Fruit fly (Drosophila melanogaster) whole organism, adult: ENCODE data around the gene CG43750.

Experiments
- CG11617 ChIP-seq: fragments of 200-800 bp; sonication (Bioruptor generic); optimal IDR thresholded peaks from 2 replicates; lab custom pipeline; 2017; ENCODE audit warnings: mild to moderate bottlenecking, missing biosample characterization, missing genetic modification reagents, missing genetic modification characterization
- CG12768 ChIP-seq: fragments of 200-800 bp; sonication (Bioruptor generic); optimal IDR thresholded peaks from 2 replicates; lab custom pipeline; 2017; ENCODE audit warnings: missing biosample characterization, missing genetic modification characterization, mild to moderate bottlenecking, moderate library complexity, missing genetic modification reagents
- CG14711 ChIP-seq: fragments of 200-800 bp; sonication (Bioruptor generic); optimal IDR thresholded peaks from 2 replicates; lab custom pipeline; 2018; ENCODE audit warnings: missing biosample characterization, mild to moderate bottlenecking, missing genetic modification characterization, moderate library complexity
- CG1620 ChIP-seq: fragments of 200-800 bp; sonication (Bioruptor generic); optimal IDR thresholded peaks from 2 replicates; lab custom pipeline; 2016; ENCODE audit warnings: missing biosample characterization, missing genetic modification characterization
- CG33017 ChIP-seq: fragments of 200-800 bp; sonication (Bioruptor generic); optimal IDR thresholded peaks from 2 replicates; lab custom pipeline; 2018; ENCODE audit warnings: missing biosample characterization, mild to moderate bottlenecking, missing genetic modification characterization, moderate library complexity
- CG5204 ChIP-seq: fragments of 200-800 bp; sonication (Bioruptor generic); optimal IDR thresholded peaks from 2 replicates; lab custom pipeline; 2016; ENCODE audit warnings: missing biosample characterization, missing genetic modification characterization
- CG7045 ChIP-seq: fragments of 200-800 bp; sonication (Bioruptor generic); optimal IDR thresholded peaks from 2 replicates; lab custom pipeline; 2017; ENCODE audit warnings: missing biosample characterization, mild to moderate bottlenecking, missing genetic modification characterization
- CG7101 ChIP-seq: fragments of 200-800 bp; sonication (Bioruptor generic); optimal IDR thresholded peaks from 2 replicates; lab custom pipeline; 2018; ENCODE audit warnings: missing biosample characterization, mild to moderate bottlenecking, missing genetic modification characterization, moderate library complexity
- Clk ChIP-seq: fragments of 200-800 bp; sonication (Bioruptor generic); optimal IDR thresholded peaks from 2 replicates; lab custom pipeline; 2017; ENCODE audit warnings: missing biosample characterization, missing genetic modification characterization
- Crg-1 ChIP-seq: fragments of 200-800 bp; sonication (Bioruptor generic); optimal IDR thresholded peaks from 2 replicates; lab custom pipeline; 2016; ENCODE audit warnings: missing biosample characterization, missing genetic modification characterization
- Hr96 ChIP-seq: fragments of 200-800 bp; sonication (Bioruptor generic); optimal IDR thresholded peaks from 2 replicates; lab custom pipeline; 2016; ENCODE audit warnings: missing biosample characterization, missing genetic modification characterization
- Mnt ChIP-seq: fragments of 200-800 bp; sonication (Bioruptor generic); optimal IDR thresholded peaks from 2 replicates; lab custom pipeline; 2016; ENCODE audit warnings: missing biosample characterization, mild to moderate bottlenecking, missing genetic modification characterization
- bab1 ChIP-seq: fragments of 200-800 bp; sonication (Bioruptor generic); optimal IDR thresholded peaks from 3 replicates; lab custom pipeline; 2019; ENCODE audit warnings: missing biosample characterization, mild to moderate bottlenecking, missing genetic modification characterization, moderate library complexity
- cic ChIP-seq: fragments of 200-800 bp; sonication (Bioruptor generic); optimal IDR thresholded peaks from 2 replicates; lab custom pipeline; 2017; ENCODE audit warnings: missing biosample characterization, mild to moderate bottlenecking, missing genetic modification characterization, moderate library complexity
- cnc ChIP-seq, 2 experiments: fragments of >200 bp; optimal IDR thresholded peaks; 2 replicates each; lab custom pipeline; 2017
- kay ChIP-seq: fragments of 200-800 bp; sonication (Bioruptor generic); peaks from one replicate; lab custom pipeline; 2016; ENCODE audit warnings: missing biosample characterization, missing genetic modification characterization, borderline replicate concordance
- ovo ChIP-seq: fragments of 200-800 bp; sonication (Bioruptor generic); optimal IDR thresholded peaks from 2 replicates; lab custom pipeline; 2016; ENCODE audit warnings: missing biosample characterization, missing genetic modification characterization
- pad ChIP-seq: fragments of 200-800 bp; sonication (Bioruptor generic); optimal IDR thresholded peaks from 3 replicates; lab custom pipeline; 2017; ENCODE audit warnings: missing biosample characterization, missing genetic modification characterization, mild to moderate bottlenecking, moderate library complexity, missing genetic modification reagents
- tj ChIP-seq: fragments of 200-800 bp; sonication (Bioruptor generic); optimal IDR thresholded peaks from 3 replicates; lab custom pipeline; 2017; ENCODE audit warnings: missing biosample characterization, mild to moderate bottlenecking, missing genetic modification characterization, moderate library complexity
- toe ChIP-seq: fragments of 200-800 bp; sonication (Bioruptor generic); optimal IDR thresholded peaks from 2 replicates; lab custom pipeline; 2016; ENCODE audit warnings: missing biosample characterization, missing genetic modification characterization

CG43750 gene

DNA sequence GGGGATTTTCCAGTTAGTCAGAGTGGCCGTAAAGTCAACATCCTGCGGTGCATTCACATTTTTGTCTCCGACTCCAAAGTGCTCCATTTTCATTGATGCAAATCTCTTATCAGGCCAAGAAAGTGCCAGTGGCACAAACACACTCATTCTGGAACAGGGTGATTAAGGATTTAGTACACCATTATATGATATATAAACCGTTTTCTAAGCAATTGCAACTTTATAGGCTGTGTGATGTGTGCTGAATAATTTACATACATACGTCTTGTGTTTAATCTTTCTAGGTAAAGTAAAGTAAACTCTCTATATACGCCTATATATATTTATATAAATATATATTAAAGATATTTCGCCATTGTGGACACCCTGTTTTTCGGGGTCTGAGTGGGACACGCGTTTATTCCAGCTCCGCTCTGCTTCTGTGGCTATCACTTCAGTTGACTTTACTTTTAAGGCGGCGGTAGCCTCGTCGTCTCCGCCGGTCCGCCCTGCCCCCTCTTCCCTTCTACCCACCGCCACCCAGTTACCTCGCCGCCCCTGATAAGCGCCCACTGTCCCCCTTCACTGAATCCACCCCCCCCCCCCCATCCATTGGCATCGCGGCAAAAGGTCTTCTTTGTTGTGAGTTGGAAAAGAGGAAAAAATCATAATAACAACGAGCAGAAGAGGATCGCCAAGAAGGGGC lies 42.5 kb upstream of the CG43750 start:
- TF ChIP-seq CG11617 (no peak), CG14711 (tag; lab: Kevin White, UChicago) (no peak), cic (GFP tag; lab: Kevin White, UChicago) (no peak)

DNA sequence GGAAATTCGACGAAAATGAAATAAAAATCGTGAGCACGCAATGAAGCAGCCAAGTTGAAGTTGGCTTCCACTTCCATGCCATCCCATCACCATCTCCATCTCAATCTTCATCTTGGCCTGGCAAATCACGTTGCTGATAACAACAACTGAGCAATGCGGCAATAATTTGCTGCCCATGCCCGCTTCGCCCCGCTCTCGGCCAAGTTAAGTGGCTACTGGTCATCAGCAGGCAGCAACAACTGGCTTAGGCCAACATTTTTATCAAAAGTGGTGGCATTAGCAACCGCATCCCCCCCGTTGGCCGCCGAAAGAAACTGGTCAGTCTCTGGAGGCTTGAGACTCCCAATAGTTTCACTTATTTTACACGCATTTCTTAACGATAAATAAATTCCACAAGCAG lies 39.8 kb upstream of the CG43750 start:
- TF ChIP-seq pad (GFP tag; lab: Kevin White, UChicago) = no peak
- TF ChIP-seq CG7045 (GFP tag; lab: Kevin White, UChicago) = no peak
- no peak for TF ChIP-seq toe (GFP tag; lab: Kevin White, UChicago)
- no peak for TF ChIP-seq CG7101 (tag; lab: Kevin White, UChicago)
- no peak for TF ChIP-seq ovo (GFP tag; lab: Kevin White, UChicago)
- TF ChIP-seq CG1620 (GFP tag; lab: Kevin White, UChicago) = no peak
- TF ChIP-seq Clk (GFP tag; lab: Kevin White, UChicago) = no peak
- TF ChIP-seq Hr96 (GFP tag; lab: Kevin White, UChicago) = no peak
- TF ChIP-seq Crg-1 (GFP tag; lab: Kevin White, UChicago) = no peak
- no peak for TF ChIP-seq CG12768
- no peak for TF ChIP-seq CG11617
- no peak for TF ChIP-seq CG14711 (tag; lab: Kevin White, UChicago)
- TF ChIP-seq CG33017 = no peak
- TF ChIP-seq bab1 (GFP tag; lab: Kevin White, UChicago) = no peak
- TF ChIP-seq cic (GFP tag; lab: Kevin White, UChicago) = no peak
- no peak for TF ChIP-seq tj (GFP tag; lab: Kevin White, UChicago)
- TF ChIP-seq cnc (optimal IDR thresholded peaks at IDR 0.05; lab: Kevin White, UChicago) = no peak
- no peak for TF ChIP-seq CG5204 (GFP tag; lab: Kevin White, UChicago)
- no peak for TF ChIP-seq kay (GFP tag; lab: Kevin White, UChicago)
- TF ChIP-seq Mnt (GFP tag; lab: Kevin White, UChicago) = no peak

DNA sequence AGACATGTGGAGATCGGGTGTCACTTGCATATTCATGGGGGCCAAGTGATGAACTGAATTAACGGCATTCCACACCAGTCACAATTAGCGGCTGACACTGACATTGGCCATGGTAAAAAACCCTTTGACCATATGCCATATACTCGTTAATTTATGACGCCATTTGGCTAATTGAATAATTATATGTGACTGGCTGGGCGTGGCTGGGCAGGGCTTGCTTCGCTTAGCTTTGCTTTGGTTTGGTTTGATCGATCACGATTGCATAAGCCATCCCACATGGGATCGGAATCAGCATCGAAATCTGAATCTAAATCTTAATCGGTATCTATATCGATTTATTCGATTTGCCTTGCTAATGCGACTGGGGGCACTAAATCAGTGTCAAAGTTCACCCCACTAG lies 39.1 kb upstream of the CG43750 start:
- TF ChIP-seq kay (GFP tag; lab: Kevin White, UChicago) (peak; percentile 52), cic (GFP tag; lab: Kevin White, UChicago) (no peak)

DNA sequence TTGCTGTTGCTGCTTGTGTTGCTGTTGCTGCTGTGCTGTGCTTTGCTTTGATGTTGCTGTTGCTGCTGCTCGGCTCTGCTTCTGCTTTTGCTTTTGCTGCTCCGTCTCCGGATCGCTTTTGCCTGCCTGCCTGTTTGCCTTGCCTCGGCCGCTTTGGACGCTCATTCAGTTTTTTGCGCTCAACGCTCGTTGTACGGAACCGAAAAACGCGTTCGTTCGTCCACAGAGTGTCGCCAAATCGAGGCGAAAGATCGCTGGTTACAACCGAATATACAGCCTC lies 37.7 kb upstream of the CG43750 start, which contains the start of gene dpp:
dpp (plus strand) TSS at position 164 of the 280 bp plus-strand sequence.
- TF ChIP-seq Clk (GFP tag; lab: Kevin White, UChicago) = no peak
- no peak for TF ChIP-seq tj (GFP tag; lab: Kevin White, UChicago)
- no peak for TF ChIP-seq CG11617
- TF ChIP-seq CG12768 = no peak
- no peak for TF ChIP-seq ovo (GFP tag; lab: Kevin White, UChicago)
- no peak for TF ChIP-seq Hr96 (GFP tag; lab: Kevin White, UChicago)
- no peak for TF ChIP-seq CG5204 (GFP tag; lab: Kevin White, UChicago)
- no peak for TF ChIP-seq CG33017
- no peak for TF ChIP-seq cnc (optimal IDR thresholded peaks at IDR 0.05; lab: Kevin White, UChicago)
- no peak for TF ChIP-seq CG7045 (GFP tag; lab: Kevin White, UChicago)
- no peak for TF ChIP-seq CG14711 (tag; lab: Kevin White, UChicago)
- no peak for TF ChIP-seq CG1620 (GFP tag; lab: Kevin White, UChicago)
- TF ChIP-seq Crg-1 (GFP tag; lab: Kevin White, UChicago) = no peak
- no peak for TF ChIP-seq bab1 (GFP tag; lab: Kevin White, UChicago)
- no peak for TF ChIP-seq Mnt (GFP tag; lab: Kevin White, UChicago)
- no peak for TF ChIP-seq CG7101 (tag; lab: Kevin White, UChicago)

DNA sequence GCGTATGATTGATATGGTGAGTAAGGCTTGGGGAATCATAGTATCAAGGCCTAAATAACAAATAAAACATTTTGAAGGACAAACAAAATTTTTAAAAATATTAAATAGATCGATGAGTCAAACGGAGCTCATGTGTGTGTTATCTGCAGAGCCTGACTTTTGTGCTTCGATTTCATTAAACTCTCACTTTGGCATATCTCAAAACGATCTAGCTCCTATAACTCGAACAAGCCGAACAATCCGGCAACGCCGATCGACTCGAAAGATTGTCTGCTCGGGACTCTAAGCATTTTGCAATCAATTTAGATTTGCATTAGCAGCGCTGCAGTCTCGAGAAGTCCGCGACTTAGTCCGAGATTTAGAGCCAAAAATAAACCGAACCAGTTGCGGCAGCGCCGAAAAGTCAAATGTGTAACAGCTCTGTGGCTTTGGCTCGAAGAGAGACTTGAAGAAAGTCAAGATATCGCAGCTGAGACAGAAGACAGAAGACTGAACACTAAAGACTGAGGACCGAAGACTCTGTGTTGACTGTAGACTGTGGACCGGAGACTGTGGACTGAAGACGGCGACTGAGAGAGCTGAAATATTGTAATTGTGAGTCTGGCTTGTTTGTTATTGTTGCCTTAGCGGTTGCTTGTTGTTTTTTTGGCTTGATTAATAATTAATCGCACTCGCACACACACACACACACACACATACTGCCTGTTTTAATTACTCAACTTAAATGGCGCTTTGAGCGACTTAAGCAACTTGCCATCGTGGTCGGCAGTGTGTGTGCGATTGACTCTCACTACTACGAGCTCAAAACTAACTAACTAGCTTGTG lies 37.1 kb upstream of the CG43750 start:
- no peak for TF ChIP-seq Hr96 (GFP tag; lab: Kevin White, UChicago)
- no peak for TF ChIP-seq tj (GFP tag; lab: Kevin White, UChicago)
- TF ChIP-seq bab1 (GFP tag; lab: Kevin White, UChicago) = no peak
- TF ChIP-seq ovo (GFP tag; lab: Kevin White, UChicago) = no peak
- no peak for TF ChIP-seq kay (GFP tag; lab: Kevin White, UChicago)
- TF ChIP-seq Clk (GFP tag; lab: Kevin White, UChicago) = no peak
- TF ChIP-seq cnc (optimal IDR thresholded peaks at IDR 0.05; lab: Kevin White, UChicago) = no peak
- TF ChIP-seq cic (GFP tag; lab: Kevin White, UChicago) = peak; percentile 7
- no peak for TF ChIP-seq CG1620 (GFP tag; lab: Kevin White, UChicago)
- TF ChIP-seq CG12768 = peak; percentile 43
- no peak for TF ChIP-seq CG11617
- TF ChIP-seq Mnt (GFP tag; lab: Kevin White, UChicago) = no peak
- no peak for TF ChIP-seq CG14711 (tag; lab: Kevin White, UChicago)
- no peak for TF ChIP-seq CG7101 (tag; lab: Kevin White, UChicago)
- no peak for TF ChIP-seq CG33017
